Fruit fly (Drosophila melanogaster): Measurements from ENCODE around the gene CG31463.

dm6 chr3R:8275031-8275430 lies 17.1 kb upstream of the CG31463 start:
- no peak for TF ChIP-seq CG10348 (GFP tag; IDR thresholded peaks at IDR 0.05)
- no peak for TF ChIP-seq CG4496 (GFP tag; IDR thresholded peaks at IDR 0.05)
- TF ChIP-seq Ets98B (GFP tag; IDR thresholded peaks at IDR 0.05), result no peak
- TF ChIP-seq CG17806 (tag; optimal IDR thresholded peaks at IDR 0.05), result no peak
- no peak for TF ChIP-seq CG14655 (GFP tag; optimal IDR thresholded peaks at IDR 0.05)
